Fruit fly (Drosophila melanogaster) whole organism, embryonic: ENCODE results near the gene CG4424.

Source experiments
- ATbp ChIP-seq: fragments of 200-800 bp; sonication (Bioruptor generic); optimal IDR thresholded peaks from 2 replicates; lab custom pipeline; 2017; ENCODE audit warnings: missing biosample characterization, mild to moderate bottlenecking, missing genetic modification characterization, missing genetic modification reagents
- Antp ChIP-seq: fragments of 200-800 bp; sonication (Bioruptor generic); optimal IDR thresholded peaks from 3 replicates; lab custom pipeline; 2016; ENCODE audit warnings: missing biosample characterization, missing genetic modification characterization
- Atf6 ChIP-seq: fragments of 200-800 bp; sonication (Bioruptor generic); IDR thresholded peaks from 2 replicates; pipeline ENCODE4 v1.3.6; 2022; ENCODE audit warnings: missing biosample characterization, missing genetic modification characterization
- BtbVII ChIP-seq: fragments of 200-800 bp; sonication (Bioruptor generic); optimal IDR thresholded peaks from 3 replicates; lab custom pipeline; 2017; ENCODE audit warnings: missing biosample characterization, mild to moderate bottlenecking, missing genetic modification characterization
- CG11398 ChIP-seq: fragments of 200-800 bp; sonication (Bioruptor generic); optimal IDR thresholded peaks from 2 replicates; lab custom pipeline; 2016; ENCODE audit warnings: missing biosample characterization, missing genetic modification characterization
- CG11723 ChIP-seq: fragments of 200-800 bp; sonication (Bioruptor generic); optimal IDR thresholded peaks from 2 replicates; lab custom pipeline; 2017; ENCODE audit warnings: missing biosample characterization, mild to moderate bottlenecking, missing genetic modification characterization
- CG13424 ChIP-seq: fragments of 200-800 bp; sonication (Bioruptor generic); optimal IDR thresholded peaks from 2 replicates; lab custom pipeline; 2019; ENCODE audit warnings: missing biosample characterization, mild to moderate bottlenecking, missing genetic modification characterization, moderate library complexity
- CG18011 ChIP-seq: fragments of 200-800 bp; sonication (Bioruptor generic); optimal IDR thresholded peaks from 2 replicates; lab custom pipeline; 2017; ENCODE audit warnings: missing biosample characterization, missing genetic modification characterization, mild to moderate bottlenecking, moderate library complexity, missing genotype
- CG1832 ChIP-seq: fragments of 200-800 bp; sonication (Bioruptor generic); optimal IDR thresholded peaks from 2 replicates; lab custom pipeline; 2017; ENCODE audit warnings: missing biosample characterization, mild to moderate bottlenecking, missing genetic modification characterization, inconsistent platforms
- CG18476 ChIP-seq: fragments of 200-800 bp; sonication (Bioruptor generic); optimal IDR thresholded peaks from 2 replicates; lab custom pipeline; 2016; ENCODE audit warnings: missing biosample characterization, mild to moderate bottlenecking, missing genetic modification characterization
- CG2889 ChIP-seq: fragments of 200-800 bp; sonication (Bioruptor generic); IDR thresholded peaks from 3 replicates; pipeline ENCODE4 v1.3.6; 2022; ENCODE audit warnings: missing biosample characterization, missing genetic modification characterization
- CG30431 ChIP-seq: fragments of 200-800 bp; sonication (Bioruptor generic); optimal IDR thresholded peaks from 2 replicates; lab custom pipeline; 2017; ENCODE audit warnings: missing biosample characterization, missing genetic modification characterization
- CG32532 ChIP-seq: fragments of 200-800 bp; sonication (Bioruptor generic); IDR thresholded peaks from 2 replicates; pipeline ENCODE4 v1.3.6; 2022; ENCODE audit warnings: missing biosample characterization, missing genetic modification characterization
- CG33557 ChIP-seq: fragments of 200-800 bp; sonication (Bioruptor generic); optimal IDR thresholded peaks from 2 replicates; lab custom pipeline; 2019; ENCODE audit warnings: missing biosample characterization, mild to moderate bottlenecking, missing genetic modification characterization, moderate library complexity
- CG34376 ChIP-seq: fragments of 200-800 bp; sonication (Bioruptor generic); optimal IDR thresholded peaks from 2 replicates; lab custom pipeline; 2018; ENCODE audit warnings: missing biosample characterization, mild to moderate bottlenecking, missing genetic modification characterization
- CG3847 ChIP-seq: fragments of 200-800 bp; sonication (Bioruptor generic); IDR thresholded peaks from 2 replicates; pipeline ENCODE4 v1.3.6; 2022; ENCODE audit warnings: missing biosample characterization, missing genetic modification characterization
- CG42726 ChIP-seq: fragments of 200-800 bp; sonication (Bioruptor generic); IDR thresholded peaks from 2 replicates; pipeline ENCODE4 v1.3.6; 2022; ENCODE audit warnings: missing biosample characterization, missing genetic modification characterization; ENCODE audit not compliant: partially characterized antibody
- CG5245 ChIP-seq: fragments of 200-800 bp; sonication (Bioruptor generic); optimal IDR thresholded peaks from 3 replicates; lab custom pipeline; 2016; ENCODE audit warnings: missing biosample characterization, missing genetic modification characterization
- CG6813 ChIP-seq: fragments of 200-800 bp; sonication (Bioruptor generic); optimal IDR thresholded peaks from 2 replicates; lab custom pipeline; 2017; ENCODE audit warnings: missing biosample characterization, missing genetic modification characterization, mild to moderate bottlenecking, moderate library complexity, missing genetic modification reagents
- CG8089 ChIP-seq: fragments of 200-800 bp; sonication (Bioruptor generic); optimal IDR thresholded peaks from 3 replicates; lab custom pipeline; 2016; ENCODE audit warnings: missing biosample characterization, missing genetic modification characterization
- CG8359 ChIP-seq: fragments of 200-800 bp; sonication (Bioruptor generic); optimal IDR thresholded peaks from 2 replicates; lab custom pipeline; 2017; ENCODE audit warnings: missing biosample characterization, mild to moderate bottlenecking, missing genetic modification characterization, borderline replicate concordance
- CG8924 ChIP-seq: fragments of 200-800 bp; optimal IDR thresholded peaks from 3 replicates; lab custom pipeline; 2019; ENCODE audit warnings: missing biosample characterization, mild to moderate bottlenecking, missing genetic modification characterization, moderate library complexity
- CG9609 ChIP-seq: fragments of 200-800 bp; sonication (Bioruptor generic); optimal IDR thresholded peaks from 3 replicates; lab custom pipeline; 2016; ENCODE audit warnings: missing biosample characterization, missing genetic modification characterization
- Chrac-16 ChIP-seq: fragments of 200-800 bp; sonication (Bioruptor generic); optimal IDR thresholded peaks from 3 replicates; lab custom pipeline; 2016; ENCODE audit warnings: missing biosample characterization, missing genetic modification characterization
- Dbx ChIP-seq: fragments of 200-800 bp; sonication (Bioruptor generic); IDR thresholded peaks from 3 replicates; pipeline ENCODE4 v1.3.6; 2022; ENCODE audit warnings: missing biosample characterization, missing genetic modification characterization
- Dip3 ChIP-seq: fragments of 200-800 bp; sonication (Bioruptor generic); optimal IDR thresholded peaks from 3 replicates; lab custom pipeline; 2016; ENCODE audit warnings: missing biosample characterization, missing genetic modification characterization
- Doc3 ChIP-seq: fragments of 200-800 bp; sonication (Bioruptor generic); IDR thresholded peaks from 3 replicates; pipeline ENCODE4 v1.3.6; 2022; ENCODE audit warnings: missing biosample characterization, missing genetic modification characterization; ENCODE audit not compliant: partially characterized antibody
- Hsf ChIP-seq: fragments of 200-800 bp; sonication (Bioruptor generic); optimal IDR thresholded peaks from 3 replicates; lab custom pipeline; 2016; ENCODE audit warnings: missing biosample characterization, missing genetic modification characterization
- Oaz ChIP-seq: fragments of 200-800 bp; sonication (Bioruptor generic); IDR thresholded peaks from 2 replicates; pipeline ENCODE4 v1.3.6; 2022; ENCODE audit warnings: missing biosample characterization, missing genetic modification characterization
- Xbp1 ChIP-seq: fragments of 200-800 bp; sonication (Bioruptor generic); optimal IDR thresholded peaks from 3 replicates; lab custom pipeline; 2016; ENCODE audit warnings: missing biosample characterization, mild to moderate bottlenecking, missing genetic modification characterization
- ab ChIP-seq: fragments of 200-800 bp; sonication (Bioruptor generic); optimal IDR thresholded peaks from 2 replicates; lab custom pipeline; 2016; ENCODE audit warnings: missing biosample characterization, missing genetic modification characterization
- ci ChIP-seq: fragments of 200-800 bp; sonication (Bioruptor generic); IDR thresholded peaks from 3 replicates; pipeline ENCODE4 v1.3.6; 2022; ENCODE audit warnings: missing biosample characterization, missing genetic modification characterization
- cwo ChIP-seq: fragments of 200-800 bp; sonication (Bioruptor generic); optimal IDR thresholded peaks from 3 replicates; lab custom pipeline; 2017; ENCODE audit warnings: missing biosample characterization, missing genetic modification characterization, mild to moderate bottlenecking, moderate library complexity, missing genetic modification reagents
- dimm ChIP-seq: fragments of 200-800 bp; sonication (Bioruptor generic); IDR thresholded peaks from 2 replicates; pipeline ENCODE4 v1.3.6; 2022; ENCODE audit warnings: missing biosample characterization, missing genetic modification characterization
- dmrt11E ChIP-seq: fragments of 200-800 bp; sonication (Bioruptor generic); optimal IDR thresholded peaks from 3 replicates; lab custom pipeline; 2018; ENCODE audit warnings: missing biosample characterization, mild to moderate bottlenecking, missing genetic modification characterization, moderate library complexity
- eve ChIP-seq, 2 experiments: fragments of >200 bp; optimal IDR thresholded peaks; 2 replicates each; lab custom pipeline; 2017; ENCODE audit warnings: missing biosample characterization in 2 of 2, missing genetic modification characterization in 2 of 2
- eyg ChIP-seq: fragments of 200-800 bp; sonication (Bioruptor generic); optimal IDR thresholded peaks from 3 replicates; lab custom pipeline; 2016; ENCODE audit warnings: missing biosample characterization, missing genetic modification characterization
- hb ChIP-seq: fragments of 200-800 bp; sonication (Bioruptor generic); IDR thresholded peaks from 3 replicates; pipeline ENCODE4 v1.3.6; 2022; ENCODE audit warnings: missing biosample characterization, missing genetic modification characterization; ENCODE audit not compliant: partially characterized antibody
- inv ChIP-seq: fragments of 200-800 bp; sonication (Bioruptor generic); IDR thresholded peaks from 2 replicates; pipeline ENCODE4 v1.3.6; 2022; ENCODE audit warnings: missing biosample characterization, missing genetic modification characterization; ENCODE audit not compliant: partially characterized antibody
- klu ChIP-seq: fragments of 200-800 bp; sonication (Bioruptor generic); IDR thresholded peaks from 2 replicates; pipeline ENCODE4 v1.3.6; 2022; ENCODE audit warnings: missing biosample characterization, missing genetic modification characterization
- lbe ChIP-seq: fragments of 200-800 bp; sonication (Bioruptor generic); optimal IDR thresholded peaks from 2 replicates; lab custom pipeline; 2016; ENCODE audit warnings: missing biosample characterization, mild to moderate bottlenecking, missing genetic modification characterization
- odd ChIP-seq: fragments of 200-800 bp; sonication (Bioruptor generic); optimal IDR thresholded peaks from 2 replicates; lab custom pipeline; 2017; ENCODE audit warnings: missing biosample characterization, mild to moderate bottlenecking, missing genetic modification characterization
- otp ChIP-seq: fragments of 200-800 bp; sonication (Bioruptor generic); IDR thresholded peaks from 3 replicates; pipeline ENCODE4, ENCODE4 v1.3.6; 2022; ENCODE audit warnings: missing biosample characterization, missing genetic modification characterization
- row ChIP-seq: fragments of 200-800 bp; sonication (Bioruptor generic); IDR thresholded peaks from 3 replicates; pipeline ENCODE4 v1.3.6; 2022; ENCODE audit warnings: missing biosample characterization, missing genetic modification characterization
- so ChIP-seq: fragments of 200-800 bp; sonication (Bioruptor generic); IDR thresholded peaks from 3 replicates; pipeline ENCODE4 v1.3.6; 2022; ENCODE audit warnings: missing biosample characterization, missing genetic modification characterization
- sqz ChIP-seq: fragments of 200-800 bp; sonication (Bioruptor generic); optimal IDR thresholded peaks from 3 replicates; lab custom pipeline; 2018; ENCODE audit warnings: missing biosample characterization, mild to moderate bottlenecking, missing genetic modification characterization
- sug ChIP-seq: fragments of 200-800 bp; optimal IDR thresholded peaks from 2 replicates; lab custom pipeline; 2019; ENCODE audit warnings: missing biosample characterization, mild to moderate bottlenecking, missing genetic modification characterization, moderate library complexity
- tgo ChIP-seq: fragments of 200-800 bp; sonication (Bioruptor generic); IDR thresholded peaks from 3 replicates; pipeline ENCODE4 v1.3.6; 2022; ENCODE audit warnings: missing biosample characterization, missing genetic modification characterization
- tx ChIP-seq: fragments of 200-800 bp; sonication (Bioruptor generic); optimal IDR thresholded peaks from 2 replicates; lab custom pipeline; 2016; ENCODE audit warnings: missing biosample characterization, missing genetic modification characterization
- usp ChIP-seq: fragments of >200 bp; optimal IDR thresholded peaks from 2 replicates; lab custom pipeline; 2017; ENCODE audit warnings: missing biosample characterization, missing genetic modification characterization
- vfl ChIP-seq: fragments of 200-800 bp; sonication (Bioruptor generic); optimal IDR thresholded peaks from 2 replicates; lab custom pipeline; 2016; ENCODE audit warnings: missing biosample characterization, missing genetic modification characterization

The CG4424 gene

DNA sequence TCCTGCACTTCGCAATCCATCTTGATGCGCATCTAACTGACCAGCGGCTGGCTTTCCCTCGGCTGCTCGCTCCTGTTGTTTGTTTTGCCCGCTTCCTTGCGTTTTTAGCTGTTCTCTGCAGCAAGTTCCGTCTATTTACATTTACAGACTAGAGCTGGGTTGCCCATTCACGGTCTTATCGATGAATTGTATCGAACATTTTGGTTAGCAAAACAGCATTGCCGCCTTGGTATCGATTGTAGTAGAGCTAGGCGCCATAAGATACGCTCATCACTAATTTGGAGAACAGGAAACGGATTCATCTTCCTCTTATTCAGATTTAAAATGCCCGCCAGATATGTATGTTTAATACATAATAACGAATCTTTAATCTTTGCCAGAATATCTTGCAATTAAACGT is 8.0 kb upstream of the CG4424 start, which contains the start of gene Regnase-1 (continued):
- TF ChIP-seq CG9609 (GFP tag; lab: Kevin White, UChicago) (peak; percentile 79), CG3847 (GFP tag; lab: Robert Waterston, UW) (peak; percentile 91), CG34376 (GFP tag; lab: Kevin White, UChicago) (peak; percentile 97), hb (GFP tag; lab: Robert Waterston, UW) (peak; percentile 93), sqz (peak; percentile 92), CG30431 (GFP tag; lab: Kevin White, UChicago) (peak; percentile 54), Oaz (GFP tag; lab: Robert Waterston, UW) (peak; percentile 78), lbe (peak; percentile 86), dimm (GFP tag; lab: Robert Waterston, UW) (peak; percentile 57; the same call in 1 of the 2 replicates), tx (GFP tag; lab: Kevin White, UChicago) (peak; percentile 72), CG18011 (GFP tag; lab: Kevin White, UChicago) (peak; percentile 83), CG2889 (GFP tag; lab: Robert Waterston, UW) (0 out of 3 replicates have a peak, but pooled peaks have one; percentile 35), Doc3 (GFP tag; lab: Robert Waterston, UW) (peak; percentile 93), odd (GFP tag; lab: Kevin White, UChicago) (peak; percentile 95), cwo (GFP tag; lab: Kevin White, UChicago) (peak; percentile 75), Chrac-16 (GFP tag; lab: Kevin White, UChicago) (peak; percentile 59), dmrt11E (tag; lab: Kevin White, UChicago) (peak; percentile 76), klu (GFP tag; lab: Robert Waterston, UW) (0 out of 2 replicates have a peak, but pooled peaks have one; percentile 29), CG6813 (GFP tag; lab: Kevin White, UChicago) (peak; percentile 97), CG8089 (peak; percentile 90), eyg (peak; percentile 90), Dip3 (peak; percentile 60), CG11398 (peak; percentile 88), ab (GFP tag; lab: Kevin White, UChicago) (no peak), ci (GFP tag; lab: Robert Waterston, UW) (peak; percentile 99), CG32532 (GFP tag; lab: Robert Waterston, UW) (peak; percentile 93), ATbp (peak; percentile 94), Hsf (GFP tag; lab: Kevin White, UChicago) (peak; percentile 91), otp (GFP tag; lab: Robert Waterston, UW) (peak; percentile 95), CG42726 (peak; percentile 94), tgo (GFP tag; lab: Robert Waterston, UW) (peak; percentile 83), CG8359 (GFP tag; lab: Kevin White, UChicago) (peak; percentile 86), eve (GFP tag; optimal IDR thresholded peaks at IDR 0.05; lab: Kevin White, UChicago) (no peak), CG18476 (GFP tag; lab: Kevin White, UChicago) (peak; percentile 64), CG5245 (GFP tag; lab: Kevin White, UChicago) (peak; percentile 81), vfl (GFP tag; lab: Kevin White, UChicago) (peak; percentile 78), CG33557 (GFP tag; lab: Kevin White, UChicago) (peak; percentile 92), Xbp1 (GFP tag; lab: Kevin White, UChicago) (peak; percentile 86), inv (peak; percentile 92), Atf6 (GFP tag; lab: Robert Waterston, UW) (peak; percentile 89), BtbVII (peak; percentile 95), CG8924 (tag; lab: Kevin White, UChicago) (peak; percentile 84), sug (peak; percentile 88), usp (no peak), Dbx (peak; percentile 92), so (GFP tag; lab: Robert Waterston, UW) (peak; percentile 87), CG11723 (GFP tag; lab: Kevin White, UChicago) (peak; percentile 89), Antp (GFP tag; lab: Kevin White, UChicago) (peak; percentile 73), row (GFP tag; lab: Robert Waterston, UW) (peak; percentile 74), CG1832 (GFP tag; lab: Kevin White, UChicago) (no peak), CG13424 (tag; lab: Kevin White, UChicago) (peak; percentile 78)
